Worm (Caenorhabditis elegans) whole organism, young adult: ENCODE results near the gene nhr-146.

Experiments
- K12H6.12 ChIP-seq: fragments of 200-800 bp; sonication (Bioruptor generic); optimal IDR thresholded peaks from 2 replicates; lab custom pipeline; 2018; ENCODE audit warnings: mild to moderate bottlenecking, missing genetic modification characterization, missing compliant biosample characterization
- ama-1 ChIP-seq, 3 experiments: fragments of 150-350 bp in 1 of 3; sonication (generic microtip) in 2 of 3; optimal IDR thresholded peaks; 2 replicates each; lab custom pipeline; 2014 to 2018; ENCODE audit warnings: missing biosample characterization in 2 of 3, missing genetic modification characterization in 2 of 3, missing genetic modification reagents in 2 of 3
- attf-6 ChIP-seq: fragments of 200-800 bp; sonication (Bioruptor generic); IDR thresholded peaks from 2 replicates; pipeline ENCODE4 v1.3.6; 2022; ENCODE audit warnings: missing genetic modification reagents, missing genetic modification characterization, missing compliant biosample characterization
- dpl-1 ChIP-seq: fragments of 150-350 bp; optimal IDR thresholded peaks from 2 replicates; lab custom pipeline; 2014; ENCODE audit warnings: missing biosample characterization, missing genetic modification reagents, missing genetic modification characterization
- efl-1 ChIP-seq: fragments of 150-350 bp; optimal IDR thresholded peaks from 2 replicates; lab custom pipeline; 2014; ENCODE audit warnings: missing biosample characterization, missing genetic modification reagents, missing genetic modification characterization
- egl-18 ChIP-seq: fragments of 200-800 bp; sonication (Bioruptor generic); IDR thresholded peaks from 2 replicates; pipeline ENCODE4 v1.3.6; 2022; ENCODE audit warnings: missing genetic modification reagents, missing genetic modification characterization, missing compliant biosample characterization
- madf-6 ChIP-seq: fragments of 200-800 bp; sonication (Bioruptor generic); IDR thresholded peaks from 2 replicates; pipeline ENCODE4 v1.3.6; 2022; ENCODE audit warnings: missing genetic modification reagents, missing genetic modification characterization, missing compliant biosample characterization
- mxl-1 ChIP-seq: sonication (generic microtip); optimal IDR thresholded peaks from 2 replicates; lab custom pipeline; 2016; ENCODE audit warnings: missing genetic modification characterization, missing compliant biosample characterization
- nhr-90 ChIP-seq: sonication (generic microtip); optimal IDR thresholded peaks from 2 replicates; lab custom pipeline; 2016; ENCODE audit warnings: missing genotype, mild to moderate bottlenecking, missing genetic modification characterization, missing compliant biosample characterization
- repo-1 ChIP-seq: sonication (generic microtip); optimal IDR thresholded peaks from 2 replicates; lab custom pipeline; 2017; ENCODE audit warnings: mild to moderate bottlenecking, missing genetic modification characterization, missing compliant biosample characterization
- unc-62 ChIP-seq: fragments of 150-350 bp; optimal IDR thresholded peaks from 2 replicates; lab custom pipeline; 2014; ENCODE audit warnings: missing biosample characterization, missing genetic modification reagents, missing genetic modification characterization
- xnd-1 ChIP-seq: sonication (generic microtip); optimal IDR thresholded peaks from 2 replicates; lab custom pipeline; 2016; ENCODE audit warnings: missing genotype, missing genetic modification reagents, missing genetic modification characterization, missing compliant biosample characterization
- zfh-2 ChIP-seq: fragments of 200-800 bp; sonication (Bioruptor generic); conservative IDR thresholded peaks from 2 replicates; pipeline ENCODE4 v1.3.6; 2022; ENCODE audit warnings: missing genetic modification reagents, missing genetic modification characterization, missing compliant biosample characterization

DNA sequence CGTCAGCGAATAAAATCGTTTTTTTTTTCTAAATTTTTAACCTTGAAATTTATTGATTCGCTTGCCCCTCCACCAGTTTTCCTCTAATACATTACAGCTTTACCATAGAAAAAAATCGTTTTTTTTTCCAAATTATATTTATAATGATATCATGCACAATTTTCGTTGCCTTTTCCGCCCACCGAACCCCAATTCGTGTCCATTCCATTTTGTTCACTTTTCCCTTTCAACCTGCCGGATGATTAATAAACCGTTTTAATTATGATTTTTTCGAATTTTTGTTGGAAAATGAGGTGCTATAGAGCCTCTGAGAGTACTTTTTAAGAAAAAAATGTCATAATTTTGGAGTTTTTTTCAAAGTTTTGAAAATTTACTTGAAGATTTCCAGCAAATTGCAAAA, 25.2 kb upstream of the nhr-146 start, which contains the start of gene set-23:
- TF ChIP-seq efl-1 (GFP tag; lab: Kevin White, UChicago): no peak
- no peak for TF ChIP-seq dpl-1 (GFP tag; lab: Kevin White, UChicago)
- no peak for TF ChIP-seq unc-62 (GFP tag; lab: Kevin White, UChicago)
- TF ChIP-seq egl-18 (GFP tag; lab: Robert Waterston, UW): no peak
- TF ChIP-seq repo-1 (tag; lab: Kevin White, UChicago): no peak
- TF ChIP-seq zfh-2 (GFP tag; lab: Robert Waterston, UW): no peak
- no peak for TF ChIP-seq K12H6.12 (tag; lab: Kevin White, UChicago)
- no peak for TF ChIP-seq nhr-90 (tag; lab: Kevin White, UChicago)
- no peak for TF ChIP-seq attf-6
- no peak for TF ChIP-seq mxl-1 (tag; lab: Kevin White, UChicago)
- TF ChIP-seq xnd-1 (tag; lab: Kevin White, UChicago): no peak
- no peak for TF ChIP-seq ama-1 (optimal IDR thresholded peaks at IDR 0.05; lab: Kevin White, UChicago)
- no peak for TF ChIP-seq ama-1 (GFP tag; optimal IDR thresholded peaks at IDR 0.05; lab: Kevin White, UChicago)
- TF ChIP-seq madf-6: no peak
